Worm (Caenorhabditis elegans): ENCODE data around the gene clec-208.

DNA sequence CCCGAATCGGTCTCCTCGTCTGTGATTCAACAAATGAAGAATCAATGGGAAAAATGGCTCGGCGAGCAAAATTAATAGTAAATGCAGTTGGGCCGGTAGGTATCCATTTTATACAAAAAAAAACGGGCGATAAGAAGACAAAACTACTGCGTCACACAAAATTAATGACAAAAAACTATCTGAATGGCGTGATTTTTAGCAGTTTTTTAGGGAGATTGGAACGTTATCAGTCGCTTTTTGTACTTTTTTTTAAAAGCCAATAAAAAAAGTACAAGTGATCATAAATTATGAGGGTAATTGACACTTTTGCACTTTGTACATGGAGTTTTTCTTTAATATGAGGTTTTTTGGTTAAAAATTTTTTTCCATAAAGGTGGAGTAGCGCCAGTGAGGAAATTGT lies 25.4 kb downstream of the clec-208 start:
- no peak for TF ChIP-seq ama-1 (optimal IDR thresholded peaks at IDR 0.05)
- TF ChIP-seq hmbx-1 (tag; optimal IDR thresholded peaks at IDR 0.05), result no peak

Measured in whole organism, early embryonic.